Worm (Caenorhabditis elegans) whole organism, early embryonic: ENCODE data around the gene tsp-4.
"Not testable (repeated sequence)": the region's sequence is repeated elsewhere in the genome, so short reads cannot be mapped to it uniquely, and the experiment has no call there.

ENCODE experiments used
- B0310.2 ChIP-seq: sonication (generic microtip); optimal IDR thresholded peaks from 2 replicates; lab custom pipeline; 2016; ENCODE audit warnings: mild to moderate bottlenecking, missing genetic modification characterization, missing compliant biosample characterization
- F13C5.2 ChIP-seq: sonication (generic microtip); optimal IDR thresholded peaks from 2 replicates; lab custom pipeline; 2017; ENCODE audit warnings: mild to moderate bottlenecking, missing genetic modification characterization, inconsistent platforms, missing compliant biosample characterization
- aly-1 ChIP-seq: sonication (generic microtip); optimal IDR thresholded peaks from 2 replicates; lab custom pipeline; 2016; ENCODE audit warnings: missing genetic modification characterization, missing compliant biosample characterization
- ama-1 ChIP-seq: fragments of 150-350 bp; optimal IDR thresholded peaks from 2 replicates; lab custom pipeline; 2014
- ceh-13 ChIP-seq: fragments of 200-800 bp; sonication (Bioruptor generic); optimal IDR thresholded peaks from 2 replicates; lab custom pipeline; 2018; ENCODE audit warnings: mild to moderate bottlenecking, missing genetic modification characterization, missing compliant biosample characterization
- ceh-36 ChIP-seq: sonication (generic microtip); optimal IDR thresholded peaks from 2 replicates; lab custom pipeline; 2016; ENCODE audit warnings: missing genetic modification characterization, inconsistent platforms, missing compliant biosample characterization
- ets-7 ChIP-seq: sonication (generic microtip); optimal IDR thresholded peaks from 2 replicates; lab custom pipeline; 2016; ENCODE audit warnings: missing genotype, missing genetic modification characterization, missing compliant biosample characterization
- flt-1 ChIP-seq: fragments of 200-800 bp; sonication (Bioruptor generic); IDR thresholded peaks from 2 replicates; pipeline ENCODE4 v1.3.6; 2022; ENCODE audit warnings: missing genetic modification characterization, missing compliant biosample characterization
- hmbx-1 ChIP-seq: sonication (generic microtip); optimal IDR thresholded peaks from 2 replicates; lab custom pipeline; 2016; ENCODE audit warnings: mild to moderate bottlenecking, missing genetic modification characterization, missing compliant biosample characterization
- hmg-4 ChIP-seq: fragments of 200-800 bp; sonication (Bioruptor generic); optimal IDR thresholded peaks from 2 replicates; lab custom pipeline; 2018; ENCODE audit warnings: mild to moderate bottlenecking, missing genetic modification characterization, missing compliant biosample characterization
- hnd-1 ChIP-seq: sonication (generic microtip); optimal IDR thresholded peaks from 2 replicates; lab custom pipeline; 2016; ENCODE audit warnings: missing genetic modification characterization, missing compliant biosample characterization
- pes-1 ChIP-seq: fragments of 200-800 bp; sonication (Bioruptor generic); IDR thresholded peaks from 2 replicates; pipeline ENCODE4 v1.3.6; 2022; ENCODE audit warnings: missing genetic modification reagents, missing genetic modification characterization, missing compliant biosample characterization
- scrt-1 ChIP-seq: fragments of 200-800 bp; sonication (Bioruptor generic); IDR thresholded peaks from 2 replicates; pipeline ENCODE4 v1.3.6; 2022; ENCODE audit warnings: missing genetic modification characterization, missing compliant biosample characterization
- sea-1 ChIP-seq: fragments of 200-800 bp; sonication (Bioruptor generic); conservative IDR thresholded peaks from 2 replicates; pipeline ENCODE4 v1.3.6; 2022; ENCODE audit warnings: missing genetic modification characterization, missing compliant biosample characterization
- tbx-11 ChIP-seq: fragments of 200-800 bp; sonication (Bioruptor generic); IDR thresholded peaks from 2 replicates; pipeline ENCODE4 v1.3.6; 2022; ENCODE audit warnings: missing genetic modification characterization, missing compliant biosample characterization
- tbx-37 ChIP-seq: fragments of 200-800 bp; sonication (Bioruptor generic); conservative IDR thresholded peaks from 2 replicates; pipeline ENCODE4 v1.3.6; 2022; ENCODE audit warnings: missing genetic modification reagents, missing genetic modification characterization, missing compliant biosample characterization
- tra-4 ChIP-seq: sonication (generic microtip); optimal IDR thresholded peaks from 2 replicates; lab custom pipeline; 2017; ENCODE audit warnings: missing genetic modification characterization, missing compliant biosample characterization

tsp-4 gene

DNA sequence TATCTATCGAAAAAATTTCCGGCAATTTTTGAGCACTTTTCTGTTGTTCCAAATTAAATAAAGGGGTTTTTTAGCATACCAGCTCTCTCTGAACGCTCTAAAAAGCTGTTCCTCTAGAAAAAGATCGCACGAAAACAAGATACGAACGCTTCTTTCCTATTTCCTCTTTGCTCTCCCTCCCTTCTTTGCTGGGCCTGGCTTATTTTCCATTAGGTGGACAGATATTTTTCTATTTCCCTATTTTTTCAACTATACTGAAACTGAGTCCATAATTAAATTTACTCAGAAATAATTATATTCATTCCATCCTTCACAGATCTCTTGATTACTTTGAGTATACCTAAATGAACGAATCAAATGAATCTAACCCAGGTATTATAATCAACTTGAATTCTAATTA lies 18.1 kb downstream of the tsp-4 start, which contains the start of gene sru-18:
Gene sru-18 (plus strand): TSS at position 301 of the 400 bp plus-strand sequence.
- TF ChIP-seq ama-1 (no peak), tra-4 (tag; lab: Kevin White, UChicago) (no peak), F13C5.2 (no peak), pes-1 (GFP tag; lab: Robert Waterston, UW) (no peak), ceh-36 (tag; lab: Kevin White, UChicago) (no peak), tbx-37 (GFP tag; lab: Robert Waterston, UW) (no peak), hmbx-1 (tag; lab: Kevin White, UChicago) (no peak), hnd-1 (tag; lab: Kevin White, UChicago) (no peak), hmg-4 (GFP tag; lab: Kevin White, UChicago) (no peak)

ce11 chrIV:12498238-12498637 lies 21.8 kb downstream of the tsp-4 start, which contains the start of gene sru-19:
Gene sru-19 (plus strand): TSS chrIV:12498538.
- no peak for TF ChIP-seq aly-1 (tag; lab: Kevin White, UChicago)
- no peak for TF ChIP-seq flt-1 (GFP tag; lab: Robert Waterston, UW)
- no peak for TF ChIP-seq ceh-13 (GFP tag; lab: Kevin White, UChicago)
- no peak for TF ChIP-seq B0310.2 (tag; lab: Kevin White, UChicago)
- TF ChIP-seq hmbx-1 (tag; lab: Kevin White, UChicago): no peak

- no peak for TF ChIP-seq ceh-36 (tag; lab: Kevin White, UChicago)
- no peak for TF ChIP-seq ama-1
- no peak for TF ChIP-seq hmg-4 (GFP tag; lab: Kevin White, UChicago)
- no peak for TF ChIP-seq hnd-1 (tag; lab: Kevin White, UChicago)
- TF ChIP-seq tbx-37 (GFP tag; lab: Robert Waterston, UW): no peak
- no peak for TF ChIP-seq ets-7 (tag; lab: Kevin White, UChicago)
- no peak for TF ChIP-seq F13C5.2
- TF ChIP-seq B0310.2 (tag; lab: Kevin White, UChicago): no peak
- no peak for TF ChIP-seq tbx-11
Observed at ce11 chrIV:12495196-12495595, 24.9 kb downstream of the tsp-4 start, which contains the start of gene sru-20. Gene sru-20 (plus strand): TSS chrIV:12495496.

- no peak for TF ChIP-seq scrt-1 (GFP tag; lab: Robert Waterston, UW)
- no peak for TF ChIP-seq sea-1 (GFP tag; lab: Robert Waterston, UW)
- no peak for TF ChIP-seq hmbx-1 (tag; lab: Kevin White, UChicago)
- TF ChIP-seq tbx-11: no peak
- TF ChIP-seq ceh-13 (GFP tag; lab: Kevin White, UChicago): no peak
- TF ChIP-seq ama-1: no peak
- TF ChIP-seq ceh-36 (tag; lab: Kevin White, UChicago): no peak
- TF ChIP-seq hmg-4 (GFP tag; lab: Kevin White, UChicago): no peak
- no peak for TF ChIP-seq aly-1 (tag; lab: Kevin White, UChicago)
Observed at ce11 chrIV:12490491-12490890, 29.6 kb downstream of the tsp-4 start, which contains the start of gene him-6. Gene him-6 (plus strand): TSS chrIV:12490791.

DNA sequence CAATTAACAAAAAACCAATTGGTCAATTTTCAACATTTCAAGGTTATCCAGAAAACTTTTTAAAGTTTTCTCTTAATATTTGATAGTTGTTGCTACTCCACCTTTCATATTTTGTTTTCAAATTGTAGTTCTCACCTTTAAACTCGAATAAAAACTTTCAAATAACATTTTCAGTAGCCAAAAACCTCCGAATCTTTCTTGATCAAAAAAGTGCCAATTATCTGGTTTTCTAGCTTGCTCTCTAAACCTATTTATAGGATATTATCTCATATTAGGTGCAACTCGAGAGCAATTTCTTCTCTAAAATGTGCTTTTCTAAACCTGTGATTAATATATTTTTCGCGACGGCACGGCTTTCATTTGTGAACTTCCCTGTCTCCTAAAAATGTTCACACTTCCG lies 32.9 kb downstream of the tsp-4 start, which contains the start of gene sru-26:
Gene sru-26 (plus strand): TSS at position 301 of the 400 bp plus-strand sequence.
- TF ChIP-seq ama-1 (no peak), ets-7 (tag; lab: Kevin White, UChicago) (no peak), ceh-13 (GFP tag; lab: Kevin White, UChicago) (no peak), flt-1 (GFP tag; lab: Robert Waterston, UW) (no peak), hnd-1 (tag; lab: Kevin White, UChicago) (no peak), sea-1 (GFP tag; lab: Robert Waterston, UW) (no peak), pes-1 (GFP tag; lab: Robert Waterston, UW) (no peak), hmg-4 (GFP tag; lab: Kevin White, UChicago) (no peak), scrt-1 (GFP tag; lab: Robert Waterston, UW) (no peak), ceh-36 (tag; lab: Kevin White, UChicago) (no peak), tra-4 (tag; lab: Kevin White, UChicago) (no peak), aly-1 (tag; lab: Kevin White, UChicago) (no peak), hmbx-1 (tag; lab: Kevin White, UChicago) (no peak), F13C5.2 (no peak), tbx-11 (no peak)

- TF ChIP-seq ets-7 (tag; lab: Kevin White, UChicago); flt-1 (GFP tag; lab: Robert Waterston, UW); scrt-1 (GFP tag; lab: Robert Waterston, UW): not testable (repeated sequence)
Observed at ce11 chrIV:12484479-12484878, 35.6 kb downstream of the tsp-4 start, which contains the start of gene T04A11.4. Gene T04A11.4 (minus strand): TSS chrIV:12484579.

DNA sequence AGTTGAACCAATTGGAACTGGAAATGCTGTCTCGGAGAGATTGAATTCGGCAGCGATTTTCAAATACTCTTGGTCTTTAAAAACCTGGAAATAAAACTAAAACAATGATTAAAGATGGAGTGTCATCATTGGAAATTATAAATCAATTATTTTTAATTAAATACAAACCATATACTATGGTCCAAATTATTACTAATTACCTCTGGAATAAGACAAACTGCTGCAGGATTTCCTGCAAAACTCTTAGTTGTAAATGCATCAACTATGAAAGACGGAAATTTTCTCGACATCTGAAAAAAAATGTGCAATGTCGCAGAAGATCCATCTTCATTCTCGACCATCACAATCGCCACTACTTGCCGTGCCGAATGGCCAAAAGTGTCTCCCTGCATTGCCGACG lies 41.3 kb downstream of the tsp-4 start, which contains the start of gene igdb-1:
Gene igdb-1 (plus strand): TSS at position 301 of the 400 bp plus-strand sequence.
- TF ChIP-seq hmbx-1 (tag; lab: Kevin White, UChicago); ama-1; ceh-36 (tag; lab: Kevin White, UChicago): not testable (repeated sequence)

ce11 chrIV:12476942-12477341 lies 43.1 kb downstream of the tsp-4 start, which contains the start of gene T04A11.1:
Gene T04A11.1 (minus strand): TSS chrIV:12477042.
- not testable (repeated sequence) for TF ChIP-seq ceh-13 (GFP tag; lab: Kevin White, UChicago); hmbx-1 (tag; lab: Kevin White, UChicago); tbx-11
